Fruit fly (Drosophila melanogaster) whole organism, embryonic: Measurements from ENCODE around the gene CG2747.
A peak's percentile ranks its signal among the peaks of the same experiment; 100 is the strongest.

Source experiments
- Asciz ChIP-seq: fragments of 200-800 bp; sonication (Bioruptor generic); optimal IDR thresholded peaks from 2 replicates; lab custom pipeline; 2017; ENCODE audit warnings: missing biosample characterization, mild to moderate bottlenecking, missing genetic modification characterization, missing genetic modification reagents
- Blimp-1 ChIP-seq: fragments of 200-800 bp; sonication (Bioruptor generic); optimal IDR thresholded peaks from 3 replicates; lab custom pipeline; 2018; ENCODE audit warnings: missing biosample characterization, missing genetic modification characterization, mild to moderate bottlenecking, moderate library complexity, missing genetic modification reagents
- Bteb2 ChIP-seq: fragments of 200-800 bp; sonication (Bioruptor generic); optimal IDR thresholded peaks from 2 replicates; lab custom pipeline; 2016; ENCODE audit warnings: missing biosample characterization, missing genetic modification characterization
- CG10431 ChIP-seq: fragments of 200-800 bp; sonication (Bioruptor generic); optimal IDR thresholded peaks from 3 replicates; lab custom pipeline; 2018; ENCODE audit warnings: missing biosample characterization, mild to moderate bottlenecking, missing genetic modification characterization
- CG10462 ChIP-seq: fragments of 200-800 bp; sonication (Bioruptor generic); optimal IDR thresholded peaks from 2 replicates; lab custom pipeline; 2016; ENCODE audit warnings: missing biosample characterization, missing genetic modification characterization
- CG10979 ChIP-seq: fragments of 200-800 bp; sonication (Bioruptor generic); optimal IDR thresholded peaks from 2 replicates; lab custom pipeline; 2018; ENCODE audit warnings: missing biosample characterization, mild to moderate bottlenecking, missing genetic modification characterization, moderate library complexity
- CG12155 ChIP-seq: fragments of 200-800 bp; sonication (Bioruptor generic); optimal IDR thresholded peaks from 3 replicates; lab custom pipeline; 2016; ENCODE audit warnings: missing biosample characterization, missing genetic modification characterization
- CG14050 ChIP-seq: fragments of 200-800 bp; sonication (Bioruptor generic); IDR thresholded peaks from 3 replicates; pipeline ENCODE4 v1.3.6; 2022; ENCODE audit warnings: missing biosample characterization, missing genetic modification characterization
- CG16863 ChIP-seq: fragments of 200-800 bp; sonication (Bioruptor generic); optimal IDR thresholded peaks from 3 replicates; lab custom pipeline; 2016; ENCODE audit warnings: missing biosample characterization, missing genetic modification characterization
- CG31224 ChIP-seq: fragments of 200-800 bp; sonication (Bioruptor generic); IDR thresholded peaks from 2 replicates; pipeline ENCODE4 v1.3.6; 2022; ENCODE audit warnings: missing biosample characterization, missing genetic modification characterization
- CG31388 ChIP-seq: fragments of 200-800 bp; sonication (Bioruptor generic); optimal IDR thresholded peaks from 2 replicates; lab custom pipeline; 2016; ENCODE audit warnings: missing biosample characterization, missing genetic modification characterization
- CG31441 ChIP-seq: fragments of 200-800 bp; sonication (Bioruptor generic); IDR thresholded peaks from 2 replicates; pipeline ENCODE4 v1.3.6; 2022; ENCODE audit warnings: missing biosample characterization, missing genetic modification characterization
- CG32772 ChIP-seq: fragments of 200-800 bp; sonication (Bioruptor generic); IDR thresholded peaks from 2 replicates; pipeline ENCODE4 v1.3.6; 2022; ENCODE audit warnings: missing biosample characterization, missing genetic modification characterization
- CG33557 ChIP-seq: fragments of 200-800 bp; sonication (Bioruptor generic); optimal IDR thresholded peaks from 2 replicates; lab custom pipeline; 2019; ENCODE audit warnings: missing biosample characterization, mild to moderate bottlenecking, missing genetic modification characterization, moderate library complexity
- CG6791 ChIP-seq: fragments of 200-800 bp; sonication (Bioruptor generic); IDR thresholded peaks from 3 replicates; pipeline ENCODE4 v1.3.6; 2022; ENCODE audit warnings: missing biosample characterization, missing genetic modification characterization; ENCODE audit not compliant: partially characterized antibody
- CG6813 ChIP-seq: fragments of 200-800 bp; sonication (Bioruptor generic); optimal IDR thresholded peaks from 2 replicates; lab custom pipeline; 2017; ENCODE audit warnings: missing biosample characterization, missing genetic modification characterization, mild to moderate bottlenecking, moderate library complexity, missing genetic modification reagents
- CG7372 ChIP-seq: fragments of 200-800 bp; sonication (Bioruptor generic); IDR thresholded peaks from 2 replicates; pipeline ENCODE4 v1.3.6; 2022; ENCODE audit warnings: missing biosample characterization, missing genetic modification characterization
- CG7928 ChIP-seq: fragments of 200-800 bp; sonication (Bioruptor generic); optimal IDR thresholded peaks from 2 replicates; lab custom pipeline; 2017; ENCODE audit warnings: missing biosample characterization, mild to moderate bottlenecking, missing genetic modification characterization
- CG8765 ChIP-seq: fragments of 200-800 bp; sonication (Bioruptor generic); IDR thresholded peaks from 2 replicates; pipeline ENCODE4 v1.3.6; 2022; ENCODE audit warnings: missing biosample characterization, missing genetic modification characterization
- Dll ChIP-seq: fragments of 200-800 bp; sonication (Bioruptor generic); IDR thresholded peaks from 4 replicates; pipeline ENCODE4 v1.3.6; 2022; ENCODE audit warnings: missing biosample characterization, missing genetic modification characterization; ENCODE audit not compliant: partially characterized antibody
- Eip74EF ChIP-seq, 2 experiments: fragments of 200-800 bp in 1 of 2; fragments of >200 bp in 1 of 2; sonication (Bioruptor generic) in 1 of 2; optimal IDR thresholded peaks; 2 replicates each; lab custom pipeline; 2017 to 2019; ENCODE audit warnings: missing biosample characterization in 2 of 2, missing genetic modification characterization in 2 of 2, mild to moderate bottlenecking in 1 of 2, moderate library complexity in 1 of 2
- Fer2 ChIP-seq: fragments of 200-800 bp; sonication (Bioruptor generic); optimal IDR thresholded peaks from 2 replicates; lab custom pipeline; 2018; ENCODE audit warnings: missing biosample characterization, mild to moderate bottlenecking, missing genetic modification characterization, moderate library complexity
- Lhr ChIP-seq: fragments of 200-800 bp; sonication (Bioruptor generic); optimal IDR thresholded peaks from 3 replicates; lab custom pipeline; 2017; ENCODE audit warnings: mild to moderate bottlenecking, missing biosample characterization, missing genetic modification reagents, missing genetic modification characterization
- MTF-1 ChIP-seq: fragments of 200-800 bp; sonication (Bioruptor generic); optimal IDR thresholded peaks from 2 replicates; lab custom pipeline; 2018; ENCODE audit warnings: missing biosample characterization, mild to moderate bottlenecking, missing genetic modification characterization, borderline replicate concordance
- Meics ChIP-seq: fragments of 200-800 bp; sonication (Bioruptor generic); optimal IDR thresholded peaks from 2 replicates; lab custom pipeline; 2017; ENCODE audit warnings: missing biosample characterization, mild to moderate bottlenecking, missing genetic modification characterization
- Neu2 ChIP-seq: fragments of 200-800 bp; sonication (Bioruptor generic); optimal IDR thresholded peaks from 3 replicates; lab custom pipeline; 2016; ENCODE audit warnings: missing biosample characterization, missing genetic modification characterization, borderline replicate concordance
- Scr ChIP-seq: fragments of 200-800 bp; sonication (Bioruptor generic); IDR thresholded peaks from 2 replicates; pipeline ENCODE4 v1.3.6; 2022; ENCODE audit warnings: missing biosample characterization, missing genetic modification characterization; ENCODE audit not compliant: partially characterized antibody
- Sry-β ChIP-seq: fragments of 200-800 bp; sonication (Bioruptor generic); optimal IDR thresholded peaks from 2 replicates; lab custom pipeline; 2018; ENCODE audit warnings: missing biosample characterization, mild to moderate bottlenecking, missing genetic modification characterization, moderate library complexity
- amos ChIP-seq: fragments of 200-800 bp; sonication (Bioruptor generic); IDR thresholded peaks from 2 replicates; pipeline ENCODE4 v1.3.6; 2022; ENCODE audit warnings: missing biosample characterization, missing genetic modification characterization; ENCODE audit not compliant: partially characterized antibody
- corto ChIP-seq: fragments of 200-800 bp; sonication (Bioruptor generic); optimal IDR thresholded peaks from 2 replicates; lab custom pipeline; 2016; ENCODE audit warnings: missing biosample characterization, mild to moderate bottlenecking, missing genetic modification characterization, moderate library complexity
- dpn ChIP-seq, 2 experiments: fragments of 200-800 bp; sonication (Bioruptor generic); optimal IDR thresholded peaks; 3 replicates each; lab custom pipeline; 2016; ENCODE audit warnings: missing biosample characterization in 2 of 2, missing genetic modification characterization in 2 of 2
- eyg ChIP-seq: fragments of 200-800 bp; sonication (Bioruptor generic); optimal IDR thresholded peaks from 3 replicates; lab custom pipeline; 2016; ENCODE audit warnings: missing biosample characterization, missing genetic modification characterization
- fd64A ChIP-seq: fragments of 200-800 bp; sonication (Bioruptor generic); optimal IDR thresholded peaks from 3 replicates; lab custom pipeline; 2018; ENCODE audit warnings: missing biosample characterization, mild to moderate bottlenecking, missing genetic modification characterization
- gsb-n ChIP-seq: fragments of 200-800 bp; sonication (Bioruptor generic); optimal IDR thresholded peaks from 3 replicates; lab custom pipeline; 2018; ENCODE audit warnings: missing biosample characterization, mild to moderate bottlenecking, missing genetic modification characterization
- ham ChIP-seq: fragments of 200-800 bp; sonication (Bioruptor generic); IDR thresholded peaks from 2 replicates; pipeline ENCODE4 v1.3.6; 2022; ENCODE audit warnings: missing biosample characterization, missing genetic modification characterization
- jumu ChIP-seq: fragments of 200-800 bp; sonication (Bioruptor generic); optimal IDR thresholded peaks from 3 replicates; lab custom pipeline; 2016; ENCODE audit warnings: missing biosample characterization, missing genetic modification characterization
- kah ChIP-seq: fragments of 200-800 bp; sonication (Bioruptor generic); optimal IDR thresholded peaks from 2 replicates; lab custom pipeline; 2018; ENCODE audit warnings: missing biosample characterization, mild to moderate bottlenecking, missing genetic modification characterization
- kay ChIP-seq: fragments of 200-800 bp; sonication (Bioruptor generic); optimal IDR thresholded peaks from 2 replicates; lab custom pipeline; 2016; ENCODE audit warnings: missing biosample characterization, missing genetic modification characterization
- knrl ChIP-seq: fragments of 200-800 bp; sonication (Bioruptor generic); IDR thresholded peaks from 3 replicates; pipeline ENCODE4 v1.3.6; 2022; ENCODE audit warnings: missing biosample characterization, missing genetic modification characterization; ENCODE audit not compliant: partially characterized antibody
- nerfin-2 ChIP-seq: fragments of 200-800 bp; sonication (Bioruptor generic); IDR thresholded peaks from 2 replicates; pipeline ENCODE4 v1.3.6; 2022; ENCODE audit warnings: missing biosample characterization, missing genetic modification characterization; ENCODE audit not compliant: partially characterized antibody
- otp ChIP-seq: fragments of 200-800 bp; sonication (Bioruptor generic); IDR thresholded peaks from 3 replicates; pipeline ENCODE4, ENCODE4 v1.3.6; 2022; ENCODE audit warnings: missing biosample characterization, missing genetic modification characterization
- ro ChIP-seq: fragments of 200-800 bp; sonication (Bioruptor generic); IDR thresholded peaks from 2 replicates; pipeline ENCODE4 v1.3.6; 2022; ENCODE audit warnings: missing biosample characterization, missing genetic modification characterization
- sqz ChIP-seq: fragments of 200-800 bp; sonication (Bioruptor generic); optimal IDR thresholded peaks from 3 replicates; lab custom pipeline; 2018; ENCODE audit warnings: missing biosample characterization, mild to moderate bottlenecking, missing genetic modification characterization
- sug ChIP-seq: fragments of 200-800 bp; optimal IDR thresholded peaks from 2 replicates; lab custom pipeline; 2019; ENCODE audit warnings: missing biosample characterization, mild to moderate bottlenecking, missing genetic modification characterization, moderate library complexity
- tll ChIP-seq, 2 experiments: fragments of 200-800 bp in 1 of 2; fragments of >200 bp in 1 of 2; sonication (Bioruptor generic) in 1 of 2; optimal IDR thresholded peaks; 2 replicates each; lab custom pipeline; 2017 to 2019; ENCODE audit warnings: missing biosample characterization in 2 of 2, missing genetic modification characterization in 2 of 2, mild to moderate bottlenecking in 1 of 2, moderate library complexity in 1 of 2
- ttk ChIP-seq: fragments of 200-800 bp; sonication (Bioruptor generic); IDR thresholded peaks from 2 replicates; pipeline ENCODE4 v2.1.2; 2022; ENCODE audit warnings: missing biosample characterization, missing genetic modification characterization
- vnd ChIP-seq: fragments of 200-800 bp; sonication (Bioruptor generic); IDR thresholded peaks from 3 replicates; pipeline ENCODE4 v1.3.6; 2022; ENCODE audit warnings: missing biosample characterization, missing genetic modification characterization; ENCODE audit not compliant: partially characterized antibody

CG2747 gene

dm6 chr3R:8001074-8001669, 29.4 kb downstream of the CG2747 start, which contains the start of the genes Kmn2 and CG2698 (continued):
- TF ChIP-seq CG10431 (GFP tag; lab: Kevin White, UChicago) (peak; percentile 89), CG6791 (GFP tag; lab: Robert Waterston, UW) (peak; percentile 38; the same call in 1 of the 3 replicates), ham (peak; percentile 92), Blimp-1 (GFP tag; lab: Kevin White, UChicago) (peak; percentile 92), Lhr (GFP tag; lab: Kevin White, UChicago) (peak; percentile 89), Asciz (GFP tag; lab: Kevin White, UChicago) (peak; percentile 85), jumu (GFP tag; lab: Kevin White, UChicago) (peak; percentile 79), CG6813 (GFP tag; lab: Kevin White, UChicago) (peak; percentile 86), fd64A (GFP tag; lab: Kevin White, UChicago) (peak; percentile 74), Meics (GFP tag; lab: Kevin White, UChicago) (peak; percentile 95), ro (GFP tag; lab: Robert Waterston, UW) (peak; percentile 96), Eip74EF (GFP tag; optimal IDR thresholded peaks at IDR 0.05; lab: Kevin White, UChicago) (peak in 1 of 2 experiments; percentile 90), tll (GFP tag; optimal IDR thresholded peaks at IDR 0.05; lab: Kevin White, UChicago) (peak; percentile 37 to 41), CG14050 (peak; percentile 97), Neu2 (GFP tag; lab: Kevin White, UChicago) (no peak), otp (peak; percentile 97), CG12155 (GFP tag; lab: Kevin White, UChicago) (peak; percentile 93), vnd (GFP tag; lab: Robert Waterston, UW) (0 out of 3 replicates have a peak, but pooled peaks have one; percentile 48), eyg (GFP tag; lab: Kevin White, UChicago) (peak; percentile 10), sug (tag; lab: Kevin White, UChicago) (peak; percentile 92), CG31224 (GFP tag; lab: Robert Waterston, UW) (peak; percentile 94), gsb-n (tag; lab: Kevin White, UChicago) (peak; percentile 94), Sry-β (GFP tag; lab: Kevin White, UChicago) (peak; percentile 40), CG7928 (GFP tag; lab: Kevin White, UChicago) (peak; percentile 86), dpn (GFP tag; optimal IDR thresholded peaks at IDR 0.05; lab: Kevin White, UChicago) (peak; percentile 83 to 98), CG16863 (peak; percentile 83), CG10462 (GFP tag; lab: Kevin White, UChicago) (peak; percentile 85), CG31388 (GFP tag; lab: Kevin White, UChicago) (peak; percentile 90), sqz (GFP tag; lab: Kevin White, UChicago) (peak; percentile 90), Scr (GFP tag; lab: Robert Waterston, UW) (peak; percentile 75), kay (peak; percentile 85), CG8765 (GFP tag; lab: Robert Waterston, UW) (peak; percentile 97), Bteb2 (GFP tag; lab: Kevin White, UChicago) (peak; percentile 74), CG31441 (GFP tag; lab: Robert Waterston, UW) (peak; percentile 97), Dll (GFP tag; lab: Robert Waterston, UW) (peak; percentile 62; the same call in 2 of the 4 replicates), CG32772 (GFP tag; lab: Robert Waterston, UW) (peak; percentile 98), knrl (GFP tag; lab: Robert Waterston, UW) (peak; percentile 55; the same call in 2 of the 3 replicates), ttk (GFP tag; lab: Robert Waterston, UW) (peak; percentile 98), CG10979 (tag; lab: Kevin White, UChicago) (peak; percentile 90), corto (peak; percentile 84), nerfin-2 (GFP tag; lab: Robert Waterston, UW) (peak; percentile 56), CG7372 (GFP tag; lab: Robert Waterston, UW) (peak; percentile 97), Fer2 (tag; lab: Kevin White, UChicago) (peak; percentile 93), amos (GFP tag; lab: Robert Waterston, UW) (peak; percentile 36; the same call in 1 of the 2 replicates), CG33557 (peak; percentile 91), MTF-1 (GFP tag; lab: Kevin White, UChicago) (peak; percentile 88), kah (GFP tag; lab: Kevin White, UChicago) (peak; percentile 82)
